Fruit fly (Drosophila melanogaster) whole organism, embryonic: ENCODE results near the gene Ugt316A1.
A peak's percentile ranks its signal among the peaks of the same experiment; 100 is the strongest.

ENCODE experiments used
- Asciz ChIP-seq: fragments of 200-800 bp; sonication (Bioruptor generic); optimal IDR thresholded peaks from 2 replicates; lab custom pipeline; 2017; ENCODE audit warnings: missing biosample characterization, mild to moderate bottlenecking, missing genetic modification characterization, missing genetic modification reagents
- B-H2 ChIP-seq: fragments of 200-800 bp; sonication (Bioruptor generic); optimal IDR thresholded peaks from 2 replicates; lab custom pipeline; 2018; ENCODE audit warnings: missing biosample characterization, mild to moderate bottlenecking, missing genetic modification characterization
- Bdp1 ChIP-seq: fragments of 200-800 bp; sonication (Bioruptor generic); optimal IDR thresholded peaks from 3 replicates; lab custom pipeline; 2016; ENCODE audit warnings: missing biosample characterization, missing genetic modification characterization
- CG10267 ChIP-seq: fragments of 200-800 bp; sonication (Bioruptor generic); optimal IDR thresholded peaks from 2 replicates; lab custom pipeline; 2018; ENCODE audit warnings: missing biosample characterization, mild to moderate bottlenecking, missing genetic modification characterization, moderate library complexity
- CG11560 ChIP-seq: fragments of 200-800 bp; sonication (Bioruptor generic); IDR thresholded peaks from 3 replicates; pipeline ENCODE4 v1.3.6; 2022; ENCODE audit warnings: missing biosample characterization, missing genetic modification characterization
- CG11696 ChIP-seq: fragments of 200-800 bp; sonication (Bioruptor generic); IDR thresholded peaks from 2 replicates; pipeline ENCODE4 v1.3.6; 2022; ENCODE audit warnings: missing biosample characterization, missing genetic modification characterization
- CG12219 ChIP-seq: fragments of 200-800 bp; sonication (Bioruptor generic); optimal IDR thresholded peaks from 3 replicates; lab custom pipeline; 2018; ENCODE audit warnings: missing biosample characterization, mild to moderate bottlenecking, missing genetic modification characterization
- CG15601 ChIP-seq: fragments of 200-800 bp; sonication (Bioruptor generic); optimal IDR thresholded peaks from 3 replicates; lab custom pipeline; 2019; ENCODE audit warnings: missing biosample characterization, mild to moderate bottlenecking, missing genetic modification characterization, moderate library complexity
- CG15696 ChIP-seq: fragments of 200-800 bp; sonication (Bioruptor generic); optimal IDR thresholded peaks from 2 replicates; lab custom pipeline; 2019; ENCODE audit warnings: missing biosample characterization, mild to moderate bottlenecking, missing genetic modification characterization, moderate library complexity
- CG1647 ChIP-seq: fragments of 200-800 bp; sonication (Bioruptor generic); optimal IDR thresholded peaks from 3 replicates; lab custom pipeline; 2016; ENCODE audit warnings: missing biosample characterization, missing genetic modification characterization
- CG16815 ChIP-seq: fragments of 200-800 bp; sonication (Bioruptor generic); optimal IDR thresholded peaks from 3 replicates; lab custom pipeline; 2017; ENCODE audit warnings: missing biosample characterization, mild to moderate bottlenecking, missing genetic modification characterization
- CG1832 ChIP-seq: fragments of 200-800 bp; sonication (Bioruptor generic); optimal IDR thresholded peaks from 2 replicates; lab custom pipeline; 2017; ENCODE audit warnings: missing biosample characterization, mild to moderate bottlenecking, missing genetic modification characterization, inconsistent platforms
- CG2875 ChIP-seq: fragments of 200-800 bp; sonication (Bioruptor generic); optimal IDR thresholded peaks from 2 replicates; lab custom pipeline; 2017; ENCODE audit warnings: missing biosample characterization, mild to moderate bottlenecking, missing genetic modification characterization, missing genetic modification reagents
- CG30020 ChIP-seq: fragments of 200-800 bp; optimal IDR thresholded peaks from 2 replicates; lab custom pipeline; 2019; ENCODE audit warnings: missing biosample characterization, mild to moderate bottlenecking, missing genetic modification characterization, moderate library complexity
- CG31441 ChIP-seq: fragments of 200-800 bp; sonication (Bioruptor generic); IDR thresholded peaks from 2 replicates; pipeline ENCODE4 v1.3.6; 2022; ENCODE audit warnings: missing biosample characterization, missing genetic modification characterization
- CG3281 ChIP-seq: fragments of 200-800 bp; sonication (Bioruptor generic); optimal IDR thresholded peaks from 3 replicates; lab custom pipeline; 2017; ENCODE audit warnings: missing biosample characterization, mild to moderate bottlenecking, missing genetic modification characterization
- CG34422 ChIP-seq: fragments of 200-800 bp; sonication (Bioruptor generic); IDR thresholded peaks from 3 replicates; pipeline ENCODE4 v1.3.6; 2022; ENCODE audit warnings: missing biosample characterization, missing genetic modification characterization
- CG4820 ChIP-seq: fragments of 200-800 bp; sonication (Bioruptor generic); optimal IDR thresholded peaks from 3 replicates; lab custom pipeline; 2016; ENCODE audit warnings: missing biosample characterization, missing genetic modification characterization
- CG6683 ChIP-seq: fragments of 200-800 bp; sonication (Bioruptor generic); optimal IDR thresholded peaks from 2 replicates; lab custom pipeline; 2017; ENCODE audit warnings: missing biosample characterization, mild to moderate bottlenecking, missing genetic modification characterization, missing genetic modification reagents
- CG7987 ChIP-seq: fragments of 200-800 bp; sonication (Bioruptor generic); optimal IDR thresholded peaks from 2 replicates; lab custom pipeline; 2018; ENCODE audit warnings: missing biosample characterization, mild to moderate bottlenecking, missing genetic modification characterization, moderate library complexity
- CG9797 ChIP-seq: fragments of 200-800 bp; sonication (Bioruptor generic); optimal IDR thresholded peaks from 3 replicates; lab custom pipeline; 2018; ENCODE audit warnings: missing biosample characterization, mild to moderate bottlenecking, missing genetic modification characterization
- CG9817 ChIP-seq: fragments of 200-800 bp; sonication (Bioruptor generic); optimal IDR thresholded peaks from 2 replicates; lab custom pipeline; 2018; ENCODE audit warnings: missing biosample characterization, mild to moderate bottlenecking, missing genetic modification characterization, moderate library complexity
- Ets65A ChIP-seq: fragments of 200-800 bp; sonication (Bioruptor generic); peaks from one replicate; lab custom pipeline; 2016; ENCODE audit warnings: missing biosample characterization, missing genetic modification characterization
- HmgZ ChIP-seq: fragments of 200-800 bp; sonication (Bioruptor generic); optimal IDR thresholded peaks from 2 replicates; lab custom pipeline; 2018; ENCODE audit warnings: missing biosample characterization, mild to moderate bottlenecking, missing genetic modification characterization
- Hr3 ChIP-seq: fragments of 200-800 bp; sonication (Bioruptor generic); optimal IDR thresholded peaks from 3 replicates; lab custom pipeline; 2016; ENCODE audit warnings: missing biosample characterization, missing genetic modification characterization
- Hr51 ChIP-seq, 2 experiments: fragments of 200-800 bp; sonication (Bioruptor generic); optimal IDR thresholded peaks; 2 replicates in 1 of 2; 3 replicates in 1 of 2; lab custom pipeline; 2016 to 2018; ENCODE audit warnings: missing biosample characterization in 2 of 2, missing genetic modification characterization in 2 of 2, mild to moderate bottlenecking in 1 of 2, moderate library complexity in 1 of 2
- Mad ChIP-seq: fragments of 200-800 bp; sonication (Bioruptor generic); optimal IDR thresholded peaks from 2 replicates; lab custom pipeline; 2016; ENCODE audit warnings: missing biosample characterization, missing genetic modification characterization
- Nf-YA ChIP-seq: fragments of 200-800 bp; sonication (Bioruptor generic); IDR thresholded peaks from 2 replicates; pipeline ENCODE4 v1.3.6; 2022; ENCODE audit warnings: missing biosample characterization, missing genetic modification characterization
- Rfx ChIP-seq: fragments of 200-800 bp; sonication (Bioruptor generic); IDR thresholded peaks from 2 replicates; pipeline ENCODE4 v1.3.6; 2022; ENCODE audit warnings: missing biosample characterization, missing genetic modification characterization
- az2 ChIP-seq: fragments of 200-800 bp; sonication (Bioruptor generic); optimal IDR thresholded peaks from 3 replicates; lab custom pipeline; 2016; ENCODE audit warnings: missing biosample characterization, missing genetic modification characterization
- dm ChIP-seq: fragments of 200-800 bp; sonication (Bioruptor generic); optimal IDR thresholded peaks from 3 replicates; lab custom pipeline; 2016; ENCODE audit warnings: missing biosample characterization, missing genetic modification characterization
- ind ChIP-seq: fragments of 200-800 bp; sonication (Bioruptor generic); optimal IDR thresholded peaks from 3 replicates; lab custom pipeline; 2016; ENCODE audit warnings: missing biosample characterization, missing genetic modification characterization
- insv ChIP-seq, 2 experiments: fragments of 200-800 bp; sonication (Bioruptor generic); optimal IDR thresholded peaks; 3 replicates each; lab custom pipeline; 2016 to 2018; ENCODE audit warnings: missing biosample characterization in 2 of 2, missing genetic modification characterization in 2 of 2
- lola ChIP-seq, 3 experiments: fragments of >200 bp in 2 of 3; fragments of 200-800 bp in 1 of 3; sonication (Bioruptor generic) in 1 of 3; optimal IDR thresholded peaks; 2 replicates each; lab custom pipeline; 2017 to 2019; ENCODE audit warnings: missing biosample characterization in 3 of 3, missing genetic modification characterization in 3 of 3, mild to moderate bottlenecking in 1 of 3, moderate library complexity in 1 of 3
- nom ChIP-seq: fragments of 200-800 bp; sonication (Bioruptor generic); optimal IDR thresholded peaks from 2 replicates; lab custom pipeline; 2017; ENCODE audit warnings: missing biosample characterization, missing genetic modification characterization, mild to moderate bottlenecking, moderate library complexity, missing genetic modification reagents
- oc ChIP-seq: fragments of 200-800 bp; sonication (Bioruptor generic); optimal IDR thresholded peaks from 2 replicates; lab custom pipeline; 2018; ENCODE audit warnings: missing biosample characterization, mild to moderate bottlenecking, missing genetic modification characterization, moderate library complexity
- odd ChIP-seq: fragments of 200-800 bp; sonication (Bioruptor generic); optimal IDR thresholded peaks from 2 replicates; lab custom pipeline; 2017; ENCODE audit warnings: missing biosample characterization, mild to moderate bottlenecking, missing genetic modification characterization
- org-1 ChIP-seq: fragments of 200-800 bp; sonication (Bioruptor generic); optimal IDR thresholded peaks from 2 replicates; lab custom pipeline; 2017; ENCODE audit warnings: missing biosample characterization, missing genetic modification characterization
- otp ChIP-seq: fragments of 200-800 bp; sonication (Bioruptor generic); IDR thresholded peaks from 3 replicates; pipeline ENCODE4, ENCODE4 v1.3.6; 2022; ENCODE audit warnings: missing biosample characterization, missing genetic modification characterization
- sens-2 ChIP-seq: fragments of 200-800 bp; sonication (Bioruptor generic); IDR thresholded peaks from 2 replicates; pipeline ENCODE4 v1.3.6; 2022; ENCODE audit warnings: missing biosample characterization, missing genetic modification characterization
- seq ChIP-seq: fragments of 200-800 bp; sonication (Bioruptor generic); IDR thresholded peaks from 2 replicates; pipeline ENCODE4 v1.3.6; 2022; ENCODE audit warnings: missing biosample characterization, missing genetic modification characterization
- so ChIP-seq: fragments of 200-800 bp; sonication (Bioruptor generic); IDR thresholded peaks from 3 replicates; pipeline ENCODE4 v1.3.6; 2022; ENCODE audit warnings: missing biosample characterization, missing genetic modification characterization
- sqz ChIP-seq: fragments of 200-800 bp; sonication (Bioruptor generic); optimal IDR thresholded peaks from 3 replicates; lab custom pipeline; 2018; ENCODE audit warnings: missing biosample characterization, mild to moderate bottlenecking, missing genetic modification characterization
- stc ChIP-seq: fragments of 200-800 bp; sonication (Bioruptor generic); IDR thresholded peaks from 2 replicates; pipeline ENCODE4 v1.3.6; 2022; ENCODE audit warnings: missing biosample characterization, missing genetic modification characterization
- sug ChIP-seq: fragments of 200-800 bp; optimal IDR thresholded peaks from 2 replicates; lab custom pipeline; 2019; ENCODE audit warnings: missing biosample characterization, mild to moderate bottlenecking, missing genetic modification characterization, moderate library complexity
- tgo ChIP-seq: fragments of 200-800 bp; sonication (Bioruptor generic); IDR thresholded peaks from 3 replicates; pipeline ENCODE4 v1.3.6; 2022; ENCODE audit warnings: missing biosample characterization, missing genetic modification characterization
- tup ChIP-seq: fragments of 200-800 bp; sonication (Bioruptor generic); optimal IDR thresholded peaks from 2 replicates; lab custom pipeline; 2016; ENCODE audit warnings: missing biosample characterization, mild to moderate bottlenecking, missing genetic modification characterization, moderate library complexity
- z ChIP-seq: fragments of 200-800 bp; sonication (Bioruptor generic); IDR thresholded peaks from 3 replicates; pipeline ENCODE4 v1.3.6; 2022; ENCODE audit warnings: missing biosample characterization, missing genetic modification characterization
- zfh2 ChIP-seq: fragments of 200-800 bp; sonication (Bioruptor generic); optimal IDR thresholded peaks from 2 replicates; lab custom pipeline; 2016; ENCODE audit warnings: missing biosample characterization, missing genetic modification characterization

Ugt316A1 gene

DNA sequence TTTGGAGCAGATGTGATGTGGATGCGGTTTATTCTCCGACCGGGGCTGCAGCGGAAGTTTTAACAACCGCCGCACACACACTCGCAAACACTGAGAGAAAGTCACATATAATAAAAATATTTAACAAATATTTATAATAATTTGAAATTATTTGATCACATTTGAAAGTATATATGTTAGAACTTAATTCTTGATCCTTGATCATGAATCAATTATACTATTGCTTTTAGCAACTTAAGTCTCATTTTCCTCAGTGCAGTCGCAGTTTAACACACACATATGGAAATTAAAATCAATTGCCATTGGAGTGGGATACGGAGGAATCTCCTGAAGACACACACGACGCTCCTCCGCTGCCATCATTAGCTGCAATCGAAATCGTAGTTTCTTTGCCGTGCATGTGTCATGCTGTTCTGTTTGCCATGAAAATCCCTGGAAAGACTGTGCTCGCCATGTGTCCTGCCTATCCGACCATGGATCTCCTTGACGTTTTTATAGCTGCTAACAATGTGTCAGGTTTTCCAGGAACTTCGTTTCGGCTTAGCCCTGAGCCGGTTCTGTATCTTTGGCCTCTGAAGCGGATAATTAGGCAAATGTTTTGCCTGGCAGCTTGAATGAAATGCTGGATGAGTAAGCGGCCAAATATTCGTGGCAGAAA lies 29.3 kb downstream of the Ugt316A1 start (continued):
- no peak for TF ChIP-seq CG3281 (GFP tag; lab: Kevin White, UChicago)
- peak; percentile 59; the same call in 1 of the 3 replicates for TF ChIP-seq tgo (GFP tag; lab: Robert Waterston, UW)
- TF ChIP-seq otp (GFP tag; lab: Robert Waterston, UW): 0 out of 3 replicates have a peak, but pooled peaks have one; percentile 55
- peak; percentile 0 for TF ChIP-seq sug (tag; lab: Kevin White, UChicago)
- peak; percentile 83 for TF ChIP-seq Ets65A (GFP tag; lab: Kevin White, UChicago)
- TF ChIP-seq CG16815: peak; percentile 72
- no peak for TF ChIP-seq dm (GFP tag; lab: Kevin White, UChicago)
- no peak for TF ChIP-seq z
- TF ChIP-seq Nf-YA (GFP tag; lab: Robert Waterston, UW): no peak
- TF ChIP-seq sens-2 (GFP tag; lab: Robert Waterston, UW): peak; percentile 55
- no peak for TF ChIP-seq CG1647 (GFP tag; lab: Kevin White, UChicago)
- TF ChIP-seq az2: peak; percentile 81
- TF ChIP-seq HmgZ (tag; lab: Kevin White, UChicago): peak; percentile 23
- no peak for TF ChIP-seq CG7987 (GFP tag; lab: Kevin White, UChicago)
- peak; percentile 29 for TF ChIP-seq tup (GFP tag; lab: Kevin White, UChicago)
- no peak for TF ChIP-seq CG1832 (GFP tag; lab: Kevin White, UChicago)
- TF ChIP-seq CG2875: peak; percentile 69
- TF ChIP-seq CG4820 (GFP tag; lab: Kevin White, UChicago): peak; percentile 70
- peak; percentile 15; the same call in 1 of the 3 replicates for TF ChIP-seq so (GFP tag; lab: Robert Waterston, UW)
- peak; percentile 61 for TF ChIP-seq Hr3 (GFP tag; lab: Kevin White, UChicago)
- peak; percentile 43; the same call in 1 of the 2 replicates for TF ChIP-seq CG11696 (GFP tag; lab: Robert Waterston, UW)
- peak; percentile 59 for TF ChIP-seq CG12219 (GFP tag; lab: Kevin White, UChicago)
- TF ChIP-seq oc (tag; lab: Kevin White, UChicago): peak; percentile 46
- TF ChIP-seq lola (GFP tag; optimal IDR thresholded peaks at IDR 0.05; lab: Kevin White, UChicago): peak in 1 of 3 experiments; percentile 91
- peak; percentile 37 for TF ChIP-seq CG30020 (tag; lab: Kevin White, UChicago)
- TF ChIP-seq Bdp1 (GFP tag; lab: Kevin White, UChicago): no peak
- TF ChIP-seq CG11560 (tag; lab: Robert Waterston, UW): no peak
- peak; percentile 38 for TF ChIP-seq odd
- no peak for TF ChIP-seq seq
- peak; percentile 80 for TF ChIP-seq CG15601 (tag; lab: Kevin White, UChicago)
- no peak for TF ChIP-seq insv (GFP tag; optimal IDR thresholded peaks at IDR 0.05; lab: Kevin White, UChicago)
- TF ChIP-seq CG6683: no peak
- peak; percentile 31 for TF ChIP-seq org-1 (GFP tag; lab: Kevin White, UChicago)
- TF ChIP-seq CG31441 (GFP tag; lab: Robert Waterston, UW): peak; percentile 86
- TF ChIP-seq stc: peak; percentile 44; the same call in 1 of the 2 replicates
- no peak for TF ChIP-seq Rfx
- TF ChIP-seq CG34422 (GFP tag; lab: Robert Waterston, UW): peak; percentile 54; the same call in 2 of the 3 replicates
- peak; percentile 56 for TF ChIP-seq nom (GFP tag; lab: Kevin White, UChicago)
- peak; percentile 6 for TF ChIP-seq CG9817
- TF ChIP-seq Asciz (GFP tag; lab: Kevin White, UChicago): peak; percentile 71
- peak; percentile 96 for TF ChIP-seq CG15696 (tag; lab: Kevin White, UChicago)
- TF ChIP-seq CG9797 (GFP tag; lab: Kevin White, UChicago): peak; percentile 20
- peak; percentile 44 for TF ChIP-seq ind
- peak; percentile 82 for TF ChIP-seq CG10267 (tag; lab: Kevin White, UChicago)
- no peak for TF ChIP-seq zfh2 (GFP tag; lab: Kevin White, UChicago)
- TF ChIP-seq sqz (GFP tag; lab: Kevin White, UChicago): peak; percentile 69
- peak in 1 of 2 experiments; percentile 59 for TF ChIP-seq Hr51 (GFP tag; optimal IDR thresholded peaks at IDR 0.05; lab: Kevin White, UChicago)
- no peak for TF ChIP-seq B-H2 (GFP tag; lab: Kevin White, UChicago)
- TF ChIP-seq Mad (GFP tag; lab: Kevin White, UChicago): peak; percentile 18
